Fruit fly (Drosophila melanogaster): ENCODE data around the gene CG34345.
A peak's percentile ranks its signal among the peaks of the same experiment; 100 is the strongest.

CG34345 gene

dm6 chr2L:6656264-6656676 lies 33.4 kb downstream of the CG34345 start, which contains the start of gene CG31633 (continued):
- peak; percentile 53; the same call in 2 of the 3 replicates for TF ChIP-seq zen2 (GFP tag; IDR thresholded peaks at IDR 0.05; ENCODE audit: partially characterized antibody)
- no peak for TF ChIP-seq CG8281 (tag; optimal IDR thresholded peaks at IDR 0.05)
- no peak for TF ChIP-seq fru (optimal IDR thresholded peaks at IDR 0.05)
- TF ChIP-seq CG13287 (GFP tag; IDR thresholded peaks at IDR 0.05; ENCODE audit: partially characterized antibody), result peak; percentile 84
- no peak for TF ChIP-seq slp2 (GFP tag; optimal IDR thresholded peaks at IDR 0.05)
- no peak for TF ChIP-seq CG3163 (GFP tag; optimal IDR thresholded peaks at IDR 0.05)
- TF ChIP-seq CG4617 (GFP tag; optimal IDR thresholded peaks at IDR 0.05; ENCODE audit: borderline replicate concordance), result no peak
- peak; percentile 78; the same call in 1 of the 2 replicates for TF ChIP-seq sna (GFP tag; IDR thresholded peaks at IDR 0.05; ENCODE audit: partially characterized antibody)
- no peak for TF ChIP-seq pum (GFP tag; optimal IDR thresholded peaks at IDR 0.05)
- TF ChIP-seq phol (tag; optimal IDR thresholded peaks at IDR 0.05), result no peak
- TF ChIP-seq Ravus (GFP tag; IDR thresholded peaks at IDR 0.05), result no peak
- TF ChIP-seq exex (tag; optimal IDR thresholded peaks at IDR 0.05), result peak; percentile 61
- TF ChIP-seq CG12769 (tag; optimal IDR thresholded peaks at IDR 0.05), result no peak
- no peak for TF ChIP-seq CkIIα-i1 (GFP tag; IDR thresholded peaks at IDR 0.05)
- no peak for TF ChIP-seq Atf6 (GFP tag; IDR thresholded peaks at IDR 0.05)
- TF ChIP-seq shn (GFP tag; optimal IDR thresholded peaks at IDR 0.05), result no peak
- TF ChIP-seq CG6254 (GFP tag; optimal IDR thresholded peaks at IDR 0.05), result no peak
- TF ChIP-seq Dll (GFP tag; IDR thresholded peaks at IDR 0.05; ENCODE audit: partially characterized antibody), result peak; percentile 71
- TF ChIP-seq nerfin-1 (tag; optimal IDR thresholded peaks at IDR 0.05), result no peak
- peak; percentile 85 for TF ChIP-seq CG14860 (GFP tag; IDR thresholded peaks at IDR 0.05; ENCODE audit: partially characterized antibody)
- TF ChIP-seq Drgx (GFP tag; IDR thresholded peaks at IDR 0.05), result no peak
- TF ChIP-seq Scr (GFP tag; IDR thresholded peaks at IDR 0.05; ENCODE audit: partially characterized antibody), result peak; percentile 75
- no peak for TF ChIP-seq Nf-YC (tag; optimal IDR thresholded peaks at IDR 0.05)
- peak; percentile 42 for TF ChIP-seq CG8290 (GFP tag; optimal IDR thresholded peaks at IDR 0.05)
- TF ChIP-seq CG8290 (tag; optimal IDR thresholded peaks at IDR 0.05), result no peak
- TF ChIP-seq Doc3 (GFP tag; IDR thresholded peaks at IDR 0.05; ENCODE audit: partially characterized antibody), result peak; percentile 60; the same call in 1 of the 3 replicates
- TF ChIP-seq Atf3 (GFP tag; optimal IDR thresholded peaks at IDR 0.05), result no peak
- TF ChIP-seq ato (GFP tag; IDR thresholded peaks at IDR 0.05; ENCODE audit: partially characterized antibody), result peak; percentile 89
- no peak for TF ChIP-seq CrebB (tag; optimal IDR thresholded peaks at IDR 0.05)
- TF ChIP-seq NfI (GFP tag; optimal IDR thresholded peaks at IDR 0.05), result no peak
- TF ChIP-seq Atf-2 (GFP tag; optimal IDR thresholded peaks at IDR 0.05), result no peak
- TF ChIP-seq tll (GFP tag; optimal IDR thresholded peaks at IDR 0.05), result no peak
- TF ChIP-seq sima (GFP tag; optimal IDR thresholded peaks at IDR 0.05), result no peak
- no peak for TF ChIP-seq abd-A (tag; optimal IDR thresholded peaks at IDR 0.05)
- no peak for TF ChIP-seq trh (GFP tag; optimal IDR thresholded peaks at IDR 0.05)
- no peak for TF ChIP-seq CG9727 (GFP tag; optimal IDR thresholded peaks at IDR 0.05)
- no peak for TF ChIP-seq CG30020 (tag; optimal IDR thresholded peaks at IDR 0.05)
- TF ChIP-seq CG6683 (GFP tag; optimal IDR thresholded peaks at IDR 0.05), result no peak
- no peak for TF ChIP-seq luna (GFP tag; optimal IDR thresholded peaks at IDR 0.05)
- no peak for TF ChIP-seq CG10654 (GFP tag; optimal IDR thresholded peaks at IDR 0.05)
- TF ChIP-seq zf30C (GFP tag; optimal IDR thresholded peaks at IDR 0.05), result no peak
- TF ChIP-seq CG3847 (GFP tag; IDR thresholded peaks at IDR 0.05), result no peak
- TF ChIP-seq row (GFP tag; IDR thresholded peaks at IDR 0.05), result 0 out of 3 replicates have a peak, but pooled peaks have one; percentile 15
- TF ChIP-seq CG11093 (GFP tag; IDR thresholded peaks at IDR 0.05), result no peak
- peak; percentile 50 for TF ChIP-seq unc-4 (GFP tag; IDR thresholded peaks at IDR 0.05; ENCODE audit: partially characterized antibody)

Data from whole organism, embryonic.